Fruit fly (Drosophila melanogaster) ovary, adult (tissue): ENCODE measurements around the gene Coq8.

Experiments
- CG17801 ChIP-seq: fragments of 200-800 bp; optimal IDR thresholded peaks from 2 replicates; lab custom pipeline; 2019; ENCODE audit warnings: missing biosample characterization, mild to moderate bottlenecking, missing genetic modification characterization, moderate library complexity; ENCODE audit not compliant: partially characterized antibody

Coq8 gene

DNA sequence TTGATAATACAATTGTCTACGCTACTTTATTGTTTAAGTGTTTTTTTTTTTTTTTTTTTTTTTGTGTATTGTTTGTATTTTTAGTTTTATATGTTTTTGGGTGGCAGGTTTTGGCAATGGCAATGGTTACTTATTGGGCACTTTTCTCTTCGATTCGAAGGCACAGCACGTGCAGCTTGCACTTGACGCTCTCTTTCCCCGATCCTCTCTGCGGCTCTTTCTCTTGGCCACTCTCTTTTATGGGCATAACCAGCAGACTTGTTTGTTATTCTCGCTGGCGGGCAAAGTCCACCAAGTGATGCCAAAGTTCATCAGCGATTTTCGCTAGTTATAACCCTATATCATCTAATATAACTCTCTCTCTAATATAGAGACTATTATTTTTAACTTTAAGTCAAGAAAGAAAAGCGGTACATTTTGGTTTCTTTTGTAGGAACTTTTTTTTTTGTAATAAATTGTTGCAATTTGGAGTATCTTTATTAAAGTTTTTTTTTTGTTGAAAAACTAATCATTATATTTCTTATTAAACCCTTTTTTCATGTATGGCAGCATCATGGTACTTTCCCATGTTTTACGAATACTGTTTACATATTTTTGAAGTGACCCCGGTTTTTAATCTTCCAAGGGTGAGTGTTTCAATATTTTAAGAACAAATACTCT lies 10.6 kb downstream of the Coq8 start:
- TF ChIP-seq CG17801: no peak

DNA sequence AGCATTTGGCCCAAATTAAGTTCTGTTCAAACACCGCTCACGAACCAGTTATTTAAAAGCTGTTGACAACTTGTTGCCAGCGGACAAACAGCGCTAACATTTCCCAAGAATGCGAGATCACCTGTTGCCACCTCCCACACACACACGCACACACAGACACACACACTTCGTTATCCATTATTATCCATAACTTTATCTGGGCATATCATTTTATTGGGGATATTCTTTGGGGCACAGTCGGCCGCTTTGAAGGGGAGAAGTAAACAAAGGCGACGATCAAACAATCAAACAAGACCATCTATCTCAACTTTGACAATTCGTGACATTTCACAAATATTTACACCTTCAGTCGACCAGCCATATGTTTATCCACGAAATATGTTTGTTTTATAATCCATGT lies 11.8 kb downstream of the Coq8 start:
- TF ChIP-seq CG17801: no peak

DNA sequence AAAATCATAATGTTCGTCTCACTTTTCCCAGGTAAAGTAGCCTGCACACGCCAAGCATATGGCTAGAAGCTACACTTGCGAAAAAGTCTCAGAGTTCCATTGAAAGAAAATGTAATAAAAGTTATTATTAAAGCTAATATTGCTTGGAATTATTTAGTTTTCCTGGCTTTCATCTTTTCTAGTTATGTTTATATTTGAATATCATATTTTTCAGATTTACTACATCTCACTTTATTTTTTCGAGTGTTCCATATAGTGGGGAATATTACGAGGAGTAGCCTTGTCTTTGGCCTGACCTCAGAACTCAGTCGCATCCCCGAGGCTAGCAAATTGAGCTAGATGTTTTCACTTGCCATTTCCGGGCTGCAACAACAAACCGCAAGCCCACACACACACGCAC lies 13.4 kb downstream of the Coq8 start:
- TF ChIP-seq CG17801: no peak

DNA sequence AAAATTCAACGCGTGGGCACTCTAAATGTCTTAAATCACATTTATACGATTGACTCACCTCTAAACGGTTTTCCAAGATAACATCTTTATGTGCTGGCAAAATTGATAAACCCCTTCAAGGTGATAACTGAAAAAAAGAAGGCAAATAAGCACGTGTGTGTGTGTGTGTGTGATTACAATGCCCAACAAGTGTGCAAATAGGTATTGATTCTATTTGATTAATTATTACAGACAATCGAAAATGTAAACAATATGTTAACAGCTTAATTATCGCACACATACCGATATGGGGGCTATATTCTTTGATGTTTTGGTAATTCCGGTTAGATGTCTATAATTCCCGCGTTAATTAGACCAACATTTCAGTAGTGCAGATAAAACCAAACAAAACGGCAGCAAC lies 14.4 kb downstream of the Coq8 start:
- TF ChIP-seq CG17801: no peak

DNA sequence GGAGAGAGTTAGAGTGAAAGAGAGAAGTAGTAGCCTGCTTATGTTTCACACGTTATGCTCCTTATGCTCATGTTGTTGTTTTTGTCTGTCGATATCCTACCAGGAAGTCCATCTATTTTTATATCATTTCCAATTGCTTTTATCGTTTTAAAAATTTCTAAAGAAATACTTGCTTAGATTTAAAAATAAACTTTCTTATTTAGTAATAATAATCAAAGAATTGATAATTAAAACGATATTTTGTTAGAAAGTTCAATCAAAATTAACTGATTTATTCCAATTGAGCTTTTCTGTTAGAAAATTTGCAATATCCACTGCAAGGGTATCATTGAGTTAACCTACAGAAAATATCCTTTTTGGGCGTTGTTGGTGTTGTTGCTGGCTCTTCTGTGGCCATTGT lies 31.1 kb downstream of the Coq8 start:
- TF ChIP-seq CG17801: no peak

DNA sequence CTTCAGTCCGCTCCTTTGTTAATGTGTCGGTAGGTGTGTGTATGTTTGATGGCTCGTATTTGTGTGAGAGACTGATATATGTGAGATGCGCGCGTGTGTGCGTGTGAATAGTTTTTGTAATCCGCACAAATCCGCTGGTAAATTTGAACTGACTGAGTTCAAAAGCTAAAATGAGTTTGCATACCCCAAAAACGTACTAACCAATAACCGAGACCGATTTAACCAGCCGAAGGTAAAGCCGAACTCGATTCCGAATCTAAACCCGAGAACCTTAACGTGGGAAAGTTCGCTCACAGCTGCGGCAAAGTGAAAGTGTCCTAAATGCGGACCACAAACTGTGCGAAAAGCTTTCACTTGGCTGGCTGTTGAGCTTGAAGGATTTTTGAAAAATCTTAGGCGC lies 32.3 kb downstream of the Coq8 start:
- TF ChIP-seq CG17801: no peak

DNA sequence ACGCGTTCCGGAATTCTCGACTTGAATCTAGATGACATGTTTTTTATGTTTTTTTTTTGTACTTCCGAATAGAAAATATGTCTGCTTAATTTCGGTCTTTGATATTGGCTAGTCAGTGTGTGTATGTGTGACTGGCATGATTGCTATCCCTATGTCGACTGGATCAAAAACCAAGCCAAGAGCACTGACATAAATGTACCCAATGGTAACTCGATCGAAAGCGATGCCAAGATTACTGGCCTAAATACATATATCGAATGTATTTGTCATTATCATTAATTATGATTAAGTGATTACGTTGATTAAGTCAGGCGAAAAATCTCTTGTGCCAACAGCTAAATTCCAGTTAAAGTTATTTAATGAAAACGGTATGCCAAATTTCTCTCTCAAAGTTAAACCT lies 43.3 kb downstream of the Coq8 start, which contains the start of gene CG4661:
Gene CG4661, minus strand, starts transcription at position 101 of the 400 bp plus-strand sequence.
- no peak for TF ChIP-seq CG17801
